Worm (Caenorhabditis elegans): ENCODE measurements around the gene C29F5.1.

Gene C29F5.1

DNA sequence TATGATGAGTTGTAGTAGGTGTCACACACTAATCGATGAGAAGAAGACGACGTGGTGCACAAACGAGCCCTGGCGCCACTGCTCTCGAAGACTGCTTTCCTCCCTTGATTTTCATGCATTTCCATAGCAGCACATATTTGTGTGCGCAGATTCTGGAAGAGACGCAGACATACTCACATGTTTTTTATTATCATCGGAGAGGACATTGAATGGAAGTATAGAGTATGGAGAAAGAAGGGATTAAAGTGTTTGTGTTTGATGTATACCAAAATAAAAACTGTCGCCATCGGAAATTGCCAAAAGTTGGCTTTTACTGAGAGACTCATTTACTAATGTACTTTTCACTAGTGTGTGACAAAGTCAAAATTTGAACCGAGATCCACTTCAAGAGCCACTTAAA lies 9.1 kb upstream of the C29F5.1 start, which contains the start of gene mps-1:
TSS of gene mps-1 (minus strand) at position 101 of the 400 bp plus-strand sequence.
- TF ChIP-seq ceh-82 (tag; optimal IDR thresholded peaks at IDR 0.05) (no peak), nhr-6 (tag; optimal IDR thresholded peaks at IDR 0.05) (no peak)

DNA sequence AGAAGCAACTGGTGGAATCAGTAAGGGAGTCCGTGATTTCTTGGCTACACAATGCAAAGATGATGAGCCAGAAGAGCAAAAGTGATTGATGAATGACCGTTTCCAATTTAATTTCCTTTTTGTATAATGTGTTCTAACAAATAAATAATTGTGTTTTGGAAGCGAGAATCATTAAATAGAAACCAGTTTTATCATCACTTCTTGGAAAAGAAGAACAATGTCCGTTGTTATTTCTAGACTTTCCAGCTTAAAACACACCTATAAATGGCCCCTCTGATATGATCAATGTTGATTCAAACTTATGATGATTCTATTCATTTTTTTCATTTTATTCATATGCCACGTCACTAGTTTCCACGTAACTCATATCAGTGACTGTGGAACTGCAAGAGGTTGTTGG lies 2.8 kb downstream of the C29F5.1 start, which contains the start of gene C29F5.8:
TSS of gene C29F5.8 (plus strand) at position 301 of the 400 bp plus-strand sequence.
- TF ChIP-seq ztf-11 (tag; optimal IDR thresholded peaks at IDR 0.05) (no peak), snpc-4 (tag; optimal IDR thresholded peaks at IDR 0.05) (no peak), lin-11 (tag; optimal IDR thresholded peaks at IDR 0.05) (no peak), nhr-129 (tag; optimal IDR thresholded peaks at IDR 0.05) (no peak), unc-62 (GFP tag; optimal IDR thresholded peaks at IDR 0.05) (no peak), ztf-4 (tag; optimal IDR thresholded peaks at IDR 0.05) (no peak), ztf-1 (GFP tag; conservative IDR thresholded peaks at IDR 0.05) (no peak), nhr-21 (tag; optimal IDR thresholded peaks at IDR 0.05) (no peak), ceh-82 (tag; optimal IDR thresholded peaks at IDR 0.05) (no peak), dmd-4 (tag; optimal IDR thresholded peaks at IDR 0.05) (no peak), gmeb-1 (tag; optimal IDR thresholded peaks at IDR 0.05) (no peak), aly-2 (tag; optimal IDR thresholded peaks at IDR 0.05) (no peak), sma-3 (GFP tag; optimal IDR thresholded peaks at IDR 0.05) (no peak), lin-13 (GFP tag; optimal IDR thresholded peaks at IDR 0.05) (no peak), nhr-11 (tag; optimal IDR thresholded peaks at IDR 0.05) (no peak), fos-1 (tag; optimal IDR thresholded peaks at IDR 0.05) (no peak), sem-4 (tag; optimal IDR thresholded peaks at IDR 0.05) (no peak), blmp-1 (tag; optimal IDR thresholded peaks at IDR 0.05; ENCODE audit: insufficient read depth) (no peak)

DNA sequence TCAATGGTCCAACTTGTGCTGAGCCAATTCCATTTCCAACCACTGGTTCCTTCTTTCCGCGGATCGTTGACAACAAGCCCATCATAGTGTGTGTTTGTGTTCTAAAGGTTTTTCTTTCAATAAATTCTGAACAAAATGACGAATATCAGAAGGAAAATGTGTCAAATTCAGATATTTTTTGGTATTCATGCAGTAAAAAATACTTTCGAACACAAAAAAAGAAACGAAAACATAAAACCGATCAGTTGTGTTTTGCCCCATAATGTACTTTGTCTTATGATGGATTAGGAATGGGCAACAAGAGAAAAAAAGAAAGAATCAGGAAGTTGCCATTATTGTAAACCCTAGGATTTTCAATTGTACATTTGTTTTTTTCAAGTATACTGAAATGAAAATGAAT lies 5.9 kb downstream of the C29F5.1 start, which contains the start of gene glb-10:
TSS of gene glb-10 (minus strand) at position 101 of the 400 bp plus-strand sequence.
- no peak for TF ChIP-seq elt-3 (tag; optimal IDR thresholded peaks at IDR 0.05)
- no peak for TF ChIP-seq sma-3 (GFP tag; optimal IDR thresholded peaks at IDR 0.05)
- TF ChIP-seq ztf-11 (tag; optimal IDR thresholded peaks at IDR 0.05), result no peak
- no peak for TF ChIP-seq skn-1 (tag; optimal IDR thresholded peaks at IDR 0.05)
- TF ChIP-seq egl-27 (tag; optimal IDR thresholded peaks at IDR 0.05), result no peak
- TF ChIP-seq nhr-25 (tag; optimal IDR thresholded peaks at IDR 0.05), result no peak
- TF ChIP-seq ZK546.5 (tag; optimal IDR thresholded peaks at IDR 0.05), result no peak
- TF ChIP-seq lin-39 (tag; optimal IDR thresholded peaks at IDR 0.05), result no peak
- TF ChIP-seq fos-1 (tag; optimal IDR thresholded peaks at IDR 0.05), result no peak
- TF ChIP-seq nhr-129 (tag; optimal IDR thresholded peaks at IDR 0.05), result no peak
- no peak for TF ChIP-seq lsy-2 (tag; optimal IDR thresholded peaks at IDR 0.05)
- no peak for TF ChIP-seq gmeb-1 (tag; optimal IDR thresholded peaks at IDR 0.05)
- TF ChIP-seq nhr-77 (tag; optimal IDR thresholded peaks at IDR 0.05), result no peak
- no peak for TF ChIP-seq elt-1 (tag; optimal IDR thresholded peaks at IDR 0.05)
- TF ChIP-seq lin-11 (tag; optimal IDR thresholded peaks at IDR 0.05), result no peak
- TF ChIP-seq sem-4 (tag; optimal IDR thresholded peaks at IDR 0.05), result no peak
- no peak for TF ChIP-seq ztf-4 (tag; optimal IDR thresholded peaks at IDR 0.05)
- no peak for TF ChIP-seq R02D3.7 (tag; optimal IDR thresholded peaks at IDR 0.05)
- TF ChIP-seq nhr-21 (tag; optimal IDR thresholded peaks at IDR 0.05), result no peak
- TF ChIP-seq nhr-6 (tag; optimal IDR thresholded peaks at IDR 0.05), result no peak

DNA sequence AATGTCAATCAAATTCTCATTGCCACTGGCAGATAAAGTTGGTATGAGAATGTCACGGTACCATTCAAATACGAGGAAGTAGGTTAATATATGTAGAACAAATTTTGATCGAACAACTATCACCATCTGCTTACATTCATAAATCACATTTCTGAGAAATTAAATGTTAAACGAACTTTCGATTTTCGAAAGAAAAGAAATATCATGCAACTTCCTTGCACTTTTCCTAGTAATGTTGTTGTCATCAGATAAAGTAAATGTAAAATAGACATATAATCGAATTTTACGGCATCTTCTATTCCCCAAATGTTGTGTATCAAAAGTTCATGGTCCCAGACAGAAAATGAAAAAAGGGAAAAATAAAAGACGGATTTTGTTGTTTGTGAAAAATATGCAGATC lies 8.1 kb downstream of the C29F5.1 start:
- no peak for TF ChIP-seq snpc-4 (tag; optimal IDR thresholded peaks at IDR 0.05)
- no peak for TF ChIP-seq nhr-6 (tag; optimal IDR thresholded peaks at IDR 0.05)
- TF ChIP-seq lsy-2 (tag; optimal IDR thresholded peaks at IDR 0.05), result peak in 1 of 2 experiments; percentile 10

DNA sequence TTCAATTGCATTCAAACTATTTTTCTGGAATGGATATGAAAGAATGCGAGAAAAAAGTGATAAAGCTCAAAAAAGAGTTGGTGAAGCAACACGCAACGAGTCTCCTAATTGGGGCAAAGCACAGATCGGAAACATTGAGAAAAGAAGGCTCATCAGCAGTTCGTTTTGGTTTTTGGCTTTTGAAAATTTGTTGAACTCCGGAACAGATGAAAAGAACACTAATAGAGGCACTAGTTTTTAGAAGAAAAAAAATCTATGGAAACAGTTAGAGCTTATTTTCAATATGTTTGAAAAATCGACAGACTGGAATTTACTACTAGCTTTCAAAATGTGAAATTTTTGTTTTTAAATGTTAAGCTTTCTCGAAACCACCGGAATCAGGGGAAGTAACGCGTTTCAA lies 8.6 kb downstream of the C29F5.1 start:
- TF ChIP-seq elt-1 (tag; optimal IDR thresholded peaks at IDR 0.05) (no peak), ztf-1 (GFP tag; conservative IDR thresholded peaks at IDR 0.05) (no peak), Y55F3AM.14 (GFP tag; optimal IDR thresholded peaks at IDR 0.05) (no peak), nhr-6 (tag; optimal IDR thresholded peaks at IDR 0.05) (no peak), nhr-10 (tag; optimal IDR thresholded peaks at IDR 0.05) (no peak), C34F6.9 (tag; optimal IDR thresholded peaks at IDR 0.05) (no peak), ztf-11 (tag; optimal IDR thresholded peaks at IDR 0.05) (no peak), sma-3 (GFP tag; optimal IDR thresholded peaks at IDR 0.05) (no peak), dmd-4 (tag; optimal IDR thresholded peaks at IDR 0.05) (no peak), fos-1 (tag; optimal IDR thresholded peaks at IDR 0.05) (no peak)

All from whole organism, L2 larva.